Worm (Caenorhabditis elegans): ENCODE data around the gene K06B9.6.

ce11 chrIV:4215349-4215748, 18.7 kb upstream of the K06B9.6 start:
- no peak for TF ChIP-seq pha-4 (GFP tag; IDR thresholded peaks at IDR 0.05)
- TF ChIP-seq pha-4 (tag; optimal IDR thresholded peaks at IDR 0.05): peak; percentile 88
- TF ChIP-seq mep-1 (tag; optimal IDR thresholded peaks at IDR 0.05): peak; percentile 80
- TF ChIP-seq ztf-11 (tag; optimal IDR thresholded peaks at IDR 0.05): no peak
- no peak for TF ChIP-seq zfp-2 (tag; optimal IDR thresholded peaks at IDR 0.05)
- TF ChIP-seq lin-13 (GFP tag; optimal IDR thresholded peaks at IDR 0.05): peak; percentile 9
